Fruit fly (Drosophila melanogaster): Measurements from ENCODE around the gene CG12288.

Gene CG12288

dm6 chr2L:16902003-16902402 is at the start of gene CG12288:
Gene CG12288, minus strand, starts transcription at chr2L:16902218.
- no peak for TF ChIP-seq CG8159 (tag; optimal IDR thresholded peaks at IDR 0.05)
- no peak for TF ChIP-seq Pif1B (GFP tag; optimal IDR thresholded peaks at IDR 0.05)
- no peak for TF ChIP-seq CG4496 (GFP tag; IDR thresholded peaks at IDR 0.05)
- no peak for TF ChIP-seq CG13204 (GFP tag; optimal IDR thresholded peaks at IDR 0.05)
- TF ChIP-seq CG9948 (tag; optimal IDR thresholded peaks at IDR 0.05), result no peak
- no peak for TF ChIP-seq CG17806 (tag; optimal IDR thresholded peaks at IDR 0.05)
- no peak for TF ChIP-seq gl (tag; optimal IDR thresholded peaks at IDR 0.05)
- TF ChIP-seq Snoo (tag; optimal IDR thresholded peaks at IDR 0.05), result no peak
- TF ChIP-seq CG34367 (tag; optimal IDR thresholded peaks at IDR 0.05), result no peak

dm6 chr2L:16921825-16922224 is 19.8 kb upstream of the CG12288 start:
- TF ChIP-seq gl (tag; optimal IDR thresholded peaks at IDR 0.05) (no peak), CG13204 (GFP tag; optimal IDR thresholded peaks at IDR 0.05) (no peak), CG4496 (GFP tag; IDR thresholded peaks at IDR 0.05) (no peak), Pif1B (GFP tag; optimal IDR thresholded peaks at IDR 0.05) (no peak), Pif1A (GFP tag; optimal IDR thresholded peaks at IDR 0.05) (no peak), CG32121 (GFP tag; IDR thresholded peaks at IDR 0.05) (no peak), CG14655 (GFP tag; optimal IDR thresholded peaks at IDR 0.05) (no peak), fd96Ca (GFP tag; IDR thresholded peaks at IDR 0.05) (no peak), CG15710 (tag; optimal IDR thresholded peaks at IDR 0.05) (no peak), CG17806 (tag; optimal IDR thresholded peaks at IDR 0.05) (no peak)

dm6 chr2L:16910177-16910576 is 8.2 kb upstream of the CG12288 start, which contains the start of gene ApepP:
Gene ApepP, minus strand, starts transcription at chr2L:16910418.
- TF ChIP-seq CG12605 (GFP tag; IDR thresholded peaks at IDR 0.05), result no peak
- no peak for TF ChIP-seq CG15710 (tag; optimal IDR thresholded peaks at IDR 0.05)
- no peak for TF ChIP-seq CG10348 (GFP tag; IDR thresholded peaks at IDR 0.05)
- no peak for TF ChIP-seq CG4496 (GFP tag; IDR thresholded peaks at IDR 0.05)
- no peak for TF ChIP-seq CG9948 (tag; optimal IDR thresholded peaks at IDR 0.05)
- TF ChIP-seq fd96Ca (GFP tag; IDR thresholded peaks at IDR 0.05), result no peak
- TF ChIP-seq Pif1A (GFP tag; optimal IDR thresholded peaks at IDR 0.05), result no peak
- TF ChIP-seq CG13204 (GFP tag; optimal IDR thresholded peaks at IDR 0.05), result no peak
- TF ChIP-seq CG8159 (tag; optimal IDR thresholded peaks at IDR 0.05), result no peak
- TF ChIP-seq CG34367 (tag; optimal IDR thresholded peaks at IDR 0.05), result no peak
- no peak for TF ChIP-seq CG32121 (GFP tag; IDR thresholded peaks at IDR 0.05)
- TF ChIP-seq gl (tag; optimal IDR thresholded peaks at IDR 0.05), result no peak
- TF ChIP-seq CG14655 (GFP tag; optimal IDR thresholded peaks at IDR 0.05), result no peak
- no peak for TF ChIP-seq rn (GFP tag; IDR thresholded peaks at IDR 0.05)
- no peak for TF ChIP-seq Snoo (tag; optimal IDR thresholded peaks at IDR 0.05)
- TF ChIP-seq D1 (tag; optimal IDR thresholded peaks at IDR 0.05), result no peak
- TF ChIP-seq CG8301 (tag; optimal IDR thresholded peaks at IDR 0.05), result no peak
- no peak for TF ChIP-seq EcR (GFP tag; optimal IDR thresholded peaks at IDR 0.05)
- TF ChIP-seq Pif1B (GFP tag; optimal IDR thresholded peaks at IDR 0.05), result no peak
- no peak for TF ChIP-seq CG17806 (tag; optimal IDR thresholded peaks at IDR 0.05)

- TF ChIP-seq EcR (GFP tag; optimal IDR thresholded peaks at IDR 0.05) (peak; percentile 90), CG4496 (GFP tag; IDR thresholded peaks at IDR 0.05) (no peak)
Observed at dm6 chr2L:16909290-16909689, 7.3 kb upstream of the CG12288 start.

- TF ChIP-seq gl (tag; optimal IDR thresholded peaks at IDR 0.05) (no peak), CG34367 (tag; optimal IDR thresholded peaks at IDR 0.05) (no peak), EcR (GFP tag; optimal IDR thresholded peaks at IDR 0.05) (no peak), CG32121 (GFP tag; IDR thresholded peaks at IDR 0.05) (no peak), CG17806 (tag; optimal IDR thresholded peaks at IDR 0.05) (no peak), fd96Ca (GFP tag; IDR thresholded peaks at IDR 0.05) (no peak), CG8159 (tag; optimal IDR thresholded peaks at IDR 0.05) (no peak), D1 (tag; optimal IDR thresholded peaks at IDR 0.05) (no peak), CG13204 (GFP tag; optimal IDR thresholded peaks at IDR 0.05) (no peak), Snoo (tag; optimal IDR thresholded peaks at IDR 0.05) (no peak), rn (GFP tag; IDR thresholded peaks at IDR 0.05) (no peak), Pif1B (GFP tag; optimal IDR thresholded peaks at IDR 0.05) (no peak), CG10348 (GFP tag; IDR thresholded peaks at IDR 0.05) (no peak), CG9948 (tag; optimal IDR thresholded peaks at IDR 0.05) (no peak)
Observed at dm6 chr2L:16900373-16900772, 1.6 kb downstream of the CG12288 start, which contains the start of gene CG31805. Gene CG31805, minus strand, starts transcription at chr2L:16900473.

dm6 chr2L:16889608-16890007 is 12.4 kb downstream of the CG12288 start, which contains the start of gene CG42556:
Gene CG42556, plus strand, starts transcription at chr2L:16889908.
- TF ChIP-seq CG34367 (tag; optimal IDR thresholded peaks at IDR 0.05), result no peak
- TF ChIP-seq EcR (GFP tag; optimal IDR thresholded peaks at IDR 0.05), result no peak
- no peak for TF ChIP-seq CG8159 (tag; optimal IDR thresholded peaks at IDR 0.05)
- no peak for TF ChIP-seq D1 (tag; optimal IDR thresholded peaks at IDR 0.05)
- TF ChIP-seq rn (GFP tag; IDR thresholded peaks at IDR 0.05), result no peak
- no peak for TF ChIP-seq gl (tag; optimal IDR thresholded peaks at IDR 0.05)
- no peak for TF ChIP-seq Pif1A (GFP tag; optimal IDR thresholded peaks at IDR 0.05)
- TF ChIP-seq fd96Ca (GFP tag; IDR thresholded peaks at IDR 0.05), result no peak
- no peak for TF ChIP-seq CG12605 (GFP tag; IDR thresholded peaks at IDR 0.05)
- TF ChIP-seq Pif1B (GFP tag; optimal IDR thresholded peaks at IDR 0.05), result no peak
- no peak for TF ChIP-seq CG15710 (tag; optimal IDR thresholded peaks at IDR 0.05)
- TF ChIP-seq CG4496 (GFP tag; IDR thresholded peaks at IDR 0.05), result no peak
- TF ChIP-seq Ets98B (GFP tag; IDR thresholded peaks at IDR 0.05), result no peak
- no peak for TF ChIP-seq CG14655 (GFP tag; optimal IDR thresholded peaks at IDR 0.05)
- TF ChIP-seq CG13204 (GFP tag; optimal IDR thresholded peaks at IDR 0.05), result no peak
- TF ChIP-seq Snoo (tag; optimal IDR thresholded peaks at IDR 0.05), result no peak
- TF ChIP-seq CG8301 (tag; optimal IDR thresholded peaks at IDR 0.05), result no peak
